Fruit fly (Drosophila melanogaster) whole organism, prepupa: ENCODE results near the gene CG31358.

Source experiments
- Blimp-1 ChIP-seq: fragments of 200-800 bp; sonication (Bioruptor generic); optimal IDR thresholded peaks from 3 replicates; lab custom pipeline; 2017; ENCODE audit warnings: missing biosample characterization, missing genetic modification characterization, mild to moderate bottlenecking, moderate library complexity, missing genetic modification reagents
- CG11294 ChIP-seq: fragments of 200-800 bp; sonication (Bioruptor generic); IDR thresholded peaks from 2 replicates; pipeline ENCODE4 v1.3.6; 2022; ENCODE audit warnings: missing biosample characterization, missing genetic modification characterization
- CG3919 ChIP-seq: fragments of 200-800 bp; sonication (Bioruptor generic); optimal IDR thresholded peaks from 3 replicates; lab custom pipeline; 2016; ENCODE audit warnings: missing biosample characterization, missing genetic modification characterization
- CG8319 ChIP-seq: fragments of 200-800 bp; sonication (Bioruptor generic); optimal IDR thresholded peaks from 3 replicates; lab custom pipeline; 2016; ENCODE audit warnings: missing biosample characterization, missing genetic modification characterization
- Eip93F ChIP-seq: fragments of 200-800 bp; sonication (Bioruptor generic); optimal IDR thresholded peaks from 2 replicates; lab custom pipeline; 2016; ENCODE audit warnings: missing biosample characterization, mild to moderate bottlenecking, missing genetic modification characterization
- Smox ChIP-seq: fragments of 200-800 bp; sonication (Bioruptor generic); optimal IDR thresholded peaks from 3 replicates; lab custom pipeline; 2016; ENCODE audit warnings: missing biosample characterization, missing genetic modification characterization
- Sox102F ChIP-seq: fragments of 200-800 bp; sonication (Bioruptor generic); optimal IDR thresholded peaks from 2 replicates; lab custom pipeline; 2016; ENCODE audit warnings: missing biosample characterization, mild to moderate bottlenecking, missing genetic modification characterization
- fd85E ChIP-seq: fragments of 200-800 bp; sonication (Bioruptor generic); optimal IDR thresholded peaks from 3 replicates; lab custom pipeline; 2016; ENCODE audit warnings: missing biosample characterization, missing genetic modification characterization
- ss ChIP-seq, 2 experiments: fragments of 200-800 bp; sonication (Bioruptor generic); optimal IDR thresholded peaks; 2 replicates in 1 of 2; 3 replicates in 1 of 2; lab custom pipeline; 2017 to 2018; ENCODE audit warnings: mild to moderate bottlenecking in 2 of 2, missing biosample characterization in 2 of 2, missing genetic modification characterization in 2 of 2, moderate library complexity in 1 of 2
- topi ChIP-seq: fragments of 200-800 bp; sonication (Bioruptor generic); optimal IDR thresholded peaks from 3 replicates; lab custom pipeline; 2016; ENCODE audit warnings: missing biosample characterization, missing genetic modification characterization

DNA sequence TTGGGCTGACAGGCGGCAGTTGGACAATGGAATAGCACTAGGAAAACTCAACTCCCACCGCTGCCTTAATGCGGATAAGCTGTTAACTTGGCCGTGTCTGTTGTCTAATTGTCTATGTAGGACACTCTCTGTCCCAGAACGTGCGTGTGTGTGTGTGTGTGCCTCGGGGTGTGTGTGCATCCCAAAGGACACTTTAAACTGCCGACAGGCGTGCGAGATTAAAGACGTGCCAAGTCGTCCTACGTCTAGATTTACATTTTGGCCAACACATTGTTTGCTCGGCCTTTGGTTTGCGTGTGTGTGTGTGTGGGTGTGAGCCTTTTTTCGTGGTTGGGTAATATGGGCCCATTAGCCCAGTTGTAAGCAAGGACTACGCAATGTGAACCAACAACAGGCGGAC, 33.4 kb downstream of the CG31358 start:
- TF ChIP-seq fd85E (GFP tag; lab: Kevin White, UChicago): no peak
- TF ChIP-seq Blimp-1 (GFP tag; lab: Kevin White, UChicago): no peak
- TF ChIP-seq topi (GFP tag; lab: Kevin White, UChicago): no peak
- TF ChIP-seq ss (GFP tag; optimal IDR thresholded peaks at IDR 0.05; lab: Kevin White, UChicago): no peak
- TF ChIP-seq Sox102F (GFP tag; lab: Kevin White, UChicago): no peak
- no peak for TF ChIP-seq CG3919 (GFP tag; lab: Kevin White, UChicago)
- TF ChIP-seq Smox (GFP tag; lab: Kevin White, UChicago): no peak
- no peak for TF ChIP-seq Eip93F (GFP tag; lab: Kevin White, UChicago)
- TF ChIP-seq CG8319 (GFP tag; lab: Kevin White, UChicago): no peak
- no peak for TF ChIP-seq CG11294 (GFP tag; lab: Robert Waterston, UW)
